Fruit fly (Drosophila melanogaster) whole organism, embryonic: ENCODE measurements around the gene Ubc6.
A peak's percentile ranks its signal among the peaks of the same experiment; 100 is the strongest.

Experiments
- Ada2b ChIP-seq: fragments of 200-800 bp; sonication (Bioruptor generic); IDR thresholded peaks from 2 replicates; pipeline ENCODE4 v1.3.6; 2022; ENCODE audit warnings: missing biosample characterization, missing genetic modification characterization
- Adf1 ChIP-seq: fragments of 200-800 bp; sonication (Bioruptor generic); IDR thresholded peaks from 2 replicates; pipeline ENCODE4 v1.3.6; 2022; ENCODE audit warnings: missing biosample characterization, missing genetic modification characterization
- Antp ChIP-seq: fragments of 200-800 bp; sonication (Bioruptor generic); optimal IDR thresholded peaks from 3 replicates; lab custom pipeline; 2016; ENCODE audit warnings: missing biosample characterization, missing genetic modification characterization
- Bteb2 ChIP-seq: fragments of 200-800 bp; sonication (Bioruptor generic); optimal IDR thresholded peaks from 2 replicates; lab custom pipeline; 2016; ENCODE audit warnings: missing biosample characterization, missing genetic modification characterization
- CG10565 ChIP-seq: fragments of 200-800 bp; sonication (Bioruptor generic); optimal IDR thresholded peaks from 3 replicates; lab custom pipeline; 2016; ENCODE audit warnings: missing biosample characterization, mild to moderate bottlenecking, missing genetic modification characterization
- CG11398 ChIP-seq: fragments of 200-800 bp; sonication (Bioruptor generic); optimal IDR thresholded peaks from 2 replicates; lab custom pipeline; 2016; ENCODE audit warnings: missing biosample characterization, missing genetic modification characterization
- CG12744 ChIP-seq: fragments of 200-800 bp; sonication (Bioruptor generic); optimal IDR thresholded peaks from 2 replicates; lab custom pipeline; 2016; ENCODE audit warnings: missing biosample characterization, missing genetic modification characterization
- CG14965 ChIP-seq: fragments of 200-800 bp; sonication (Bioruptor generic); optimal IDR thresholded peaks from 2 replicates; lab custom pipeline; 2016; ENCODE audit warnings: missing biosample characterization, missing genetic modification characterization, borderline replicate concordance
- CG15011 ChIP-seq: fragments of 200-800 bp; sonication (Bioruptor generic); optimal IDR thresholded peaks from 3 replicates; lab custom pipeline; 2018; ENCODE audit warnings: missing biosample characterization, mild to moderate bottlenecking, missing genetic modification characterization
- CG17361 ChIP-seq: fragments of 200-800 bp; sonication (Bioruptor generic); IDR thresholded peaks from 3 replicates; pipeline ENCODE4 v1.3.6; 2022; ENCODE audit warnings: missing biosample characterization, missing genetic modification characterization
- CG18011 ChIP-seq: fragments of 200-800 bp; sonication (Bioruptor generic); optimal IDR thresholded peaks from 2 replicates; lab custom pipeline; 2017; ENCODE audit warnings: missing biosample characterization, missing genetic modification characterization, mild to moderate bottlenecking, moderate library complexity, missing genotype
- CG4707 ChIP-seq: fragments of 200-800 bp; sonication (Bioruptor generic); optimal IDR thresholded peaks from 2 replicates; lab custom pipeline; 2018; ENCODE audit warnings: missing biosample characterization, mild to moderate bottlenecking, missing genetic modification characterization, moderate library complexity
- CG4820 ChIP-seq: fragments of 200-800 bp; sonication (Bioruptor generic); optimal IDR thresholded peaks from 3 replicates; lab custom pipeline; 2016; ENCODE audit warnings: missing biosample characterization, missing genetic modification characterization
- CG4854 ChIP-seq: fragments of 200-800 bp; sonication (Bioruptor generic); optimal IDR thresholded peaks from 2 replicates; lab custom pipeline; 2016; ENCODE audit warnings: missing biosample characterization, missing genetic modification characterization, inconsistent platforms
- CG6791 ChIP-seq: fragments of 200-800 bp; sonication (Bioruptor generic); IDR thresholded peaks from 3 replicates; pipeline ENCODE4 v1.3.6; 2022; ENCODE audit warnings: missing biosample characterization, missing genetic modification characterization; ENCODE audit not compliant: partially characterized antibody
- CG7745 ChIP-seq: fragments of 200-800 bp; sonication (Bioruptor generic); optimal IDR thresholded peaks from 2 replicates; lab custom pipeline; 2018; ENCODE audit warnings: missing biosample characterization, mild to moderate bottlenecking, missing genetic modification characterization, moderate library complexity
- CG7963 ChIP-seq: fragments of 200-800 bp; sonication (Bioruptor generic); IDR thresholded peaks from 3 replicates; pipeline ENCODE4 v1.3.6; 2022; ENCODE audit warnings: missing biosample characterization, missing genetic modification characterization; ENCODE audit not compliant: partially characterized antibody
- CG8281 ChIP-seq: fragments of 200-800 bp; sonication (Bioruptor generic); optimal IDR thresholded peaks from 2 replicates; lab custom pipeline; 2018; ENCODE audit warnings: missing biosample characterization, mild to moderate bottlenecking, missing genetic modification characterization, moderate library complexity
- CG8478 ChIP-seq: fragments of >200 bp; optimal IDR thresholded peaks from 2 replicates; lab custom pipeline; 2018
- CG9817 ChIP-seq: fragments of 200-800 bp; sonication (Bioruptor generic); optimal IDR thresholded peaks from 2 replicates; lab custom pipeline; 2018; ENCODE audit warnings: missing biosample characterization, mild to moderate bottlenecking, missing genetic modification characterization, moderate library complexity
- Camta ChIP-seq: fragments of 200-800 bp; sonication (Bioruptor generic); optimal IDR thresholded peaks from 2 replicates; lab custom pipeline; 2016; ENCODE audit warnings: missing biosample characterization, missing genetic modification characterization
- D ChIP-seq, 2 experiments: fragments of 200-800 bp in 1 of 2; fragments of >200 bp in 1 of 2; sonication (Bioruptor generic) in 1 of 2; optimal IDR thresholded peaks; 2 replicates in 1 of 2; 3 replicates in 1 of 2; lab custom pipeline; 2017; ENCODE audit warnings: mild to moderate bottlenecking in 1 of 2, missing biosample characterization in 1 of 2, missing genetic modification characterization in 1 of 2, missing genetic modification reagents in 1 of 2
- Dll ChIP-seq: fragments of 200-800 bp; sonication (Bioruptor generic); IDR thresholded peaks from 4 replicates; pipeline ENCODE4 v1.3.6; 2022; ENCODE audit warnings: missing biosample characterization, missing genetic modification characterization; ENCODE audit not compliant: partially characterized antibody
- Drgx ChIP-seq: fragments of 200-800 bp; sonication (Bioruptor generic); IDR thresholded peaks from 2 replicates; pipeline ENCODE4 v1.3.6; 2022; ENCODE audit warnings: missing biosample characterization, missing genetic modification characterization
- Eip74EF ChIP-seq, 2 experiments: fragments of 200-800 bp in 1 of 2; fragments of >200 bp in 1 of 2; sonication (Bioruptor generic) in 1 of 2; optimal IDR thresholded peaks; 2 replicates each; lab custom pipeline; 2017 to 2019; ENCODE audit warnings: missing biosample characterization in 2 of 2, missing genetic modification characterization in 2 of 2, mild to moderate bottlenecking in 1 of 2, moderate library complexity in 1 of 2
- Hr39 ChIP-seq: fragments of >200 bp; optimal IDR thresholded peaks from 2 replicates; lab custom pipeline; 2017
- Kr ChIP-seq: fragments of 200-800 bp; sonication (Bioruptor generic); optimal IDR thresholded peaks from 2 replicates; lab custom pipeline; 2017; ENCODE audit warnings: missing biosample characterization, mild to moderate bottlenecking, missing genetic modification characterization
- NC2β ChIP-seq: fragments of 200-800 bp; sonication (Bioruptor generic); optimal IDR thresholded peaks from 2 replicates; lab custom pipeline; 2016; ENCODE audit warnings: missing biosample characterization, missing genetic modification characterization
- Nf-YB ChIP-seq: fragments of 200-800 bp; sonication (Bioruptor generic); optimal IDR thresholded peaks from 3 replicates; lab custom pipeline; 2019; ENCODE audit warnings: missing biosample characterization, mild to moderate bottlenecking, missing genetic modification characterization, moderate library complexity
- Oaz ChIP-seq: fragments of 200-800 bp; sonication (Bioruptor generic); IDR thresholded peaks from 2 replicates; pipeline ENCODE4 v1.3.6; 2022; ENCODE audit warnings: missing biosample characterization, missing genetic modification characterization
- PHDP ChIP-seq: fragments of 200-800 bp; sonication (Bioruptor generic); optimal IDR thresholded peaks from 3 replicates; lab custom pipeline; 2018; ENCODE audit warnings: missing biosample characterization, mild to moderate bottlenecking, missing genetic modification characterization, moderate library complexity
- abd-A ChIP-seq: fragments of 200-800 bp; sonication (Bioruptor generic); optimal IDR thresholded peaks from 3 replicates; lab custom pipeline; 2019; ENCODE audit warnings: missing biosample characterization, mild to moderate bottlenecking, missing genetic modification characterization, moderate library complexity
- ara ChIP-seq: fragments of 200-800 bp; sonication (Bioruptor generic); IDR thresholded peaks from 2 replicates; pipeline ENCODE4 v1.3.6; 2022; ENCODE audit warnings: missing biosample characterization, missing genetic modification characterization
- az2 ChIP-seq: fragments of 200-800 bp; sonication (Bioruptor generic); optimal IDR thresholded peaks from 3 replicates; lab custom pipeline; 2016; ENCODE audit warnings: missing biosample characterization, missing genetic modification characterization
- bab2 ChIP-seq: fragments of 200-800 bp; sonication (Bioruptor generic); optimal IDR thresholded peaks from 2 replicates; lab custom pipeline; 2016; ENCODE audit warnings: missing biosample characterization, missing genetic modification characterization
- caup ChIP-seq: fragments of 200-800 bp; sonication (Bioruptor generic); optimal IDR thresholded peaks from 3 replicates; lab custom pipeline; 2017; ENCODE audit warnings: missing biosample characterization, mild to moderate bottlenecking, missing genetic modification characterization, moderate library complexity; ENCODE audit not compliant: severe bottlenecking
- corto ChIP-seq: fragments of 200-800 bp; sonication (Bioruptor generic); optimal IDR thresholded peaks from 2 replicates; lab custom pipeline; 2016; ENCODE audit warnings: missing biosample characterization, mild to moderate bottlenecking, missing genetic modification characterization, moderate library complexity
- danr ChIP-seq: fragments of 200-800 bp; sonication (Bioruptor generic); IDR thresholded peaks from 2 replicates; pipeline ENCODE4 v1.3.6; 2022; ENCODE audit warnings: missing biosample characterization, missing genetic modification characterization
- ems ChIP-seq: fragments of 200-800 bp; sonication (Bioruptor generic); optimal IDR thresholded peaks from 3 replicates; lab custom pipeline; 2016; ENCODE audit warnings: missing biosample characterization, missing genetic modification characterization
- ftz-f1 ChIP-seq: fragments of 200-800 bp; sonication (Bioruptor generic); optimal IDR thresholded peaks from 2 replicates; lab custom pipeline; 2016; ENCODE audit warnings: missing biosample characterization, missing genetic modification characterization
- insv ChIP-seq, 2 experiments: fragments of 200-800 bp; sonication (Bioruptor generic); optimal IDR thresholded peaks; 3 replicates each; lab custom pipeline; 2016 to 2018; ENCODE audit warnings: missing biosample characterization in 2 of 2, missing genetic modification characterization in 2 of 2
- pum ChIP-seq: fragments of 200-800 bp; sonication (Bioruptor generic); optimal IDR thresholded peaks from 2 replicates; lab custom pipeline; 2016; ENCODE audit warnings: missing biosample characterization, missing genetic modification characterization
- sim ChIP-seq: fragments of 200-800 bp; sonication (Bioruptor generic); IDR thresholded peaks from 2 replicates; pipeline ENCODE4 v1.3.6; 2022; ENCODE audit warnings: missing biosample characterization, missing genetic modification characterization
- tap ChIP-seq: fragments of 200-800 bp; optimal IDR thresholded peaks from 3 replicates; lab custom pipeline; 2019; ENCODE audit warnings: missing biosample characterization, mild to moderate bottlenecking, missing genetic modification characterization, moderate library complexity
- tll ChIP-seq, 2 experiments: fragments of 200-800 bp in 1 of 2; fragments of >200 bp in 1 of 2; sonication (Bioruptor generic) in 1 of 2; optimal IDR thresholded peaks; 2 replicates each; lab custom pipeline; 2017 to 2019; ENCODE audit warnings: missing biosample characterization in 2 of 2, missing genetic modification characterization in 2 of 2, mild to moderate bottlenecking in 1 of 2, moderate library complexity in 1 of 2
- tna ChIP-seq: fragments of 200-800 bp; sonication (Bioruptor generic); IDR thresholded peaks from 2 replicates; pipeline ENCODE4 v1.3.6; 2022; ENCODE audit warnings: missing biosample characterization, missing genetic modification characterization; ENCODE audit not compliant: partially characterized antibody
- ttk ChIP-seq: fragments of 200-800 bp; sonication (Bioruptor generic); IDR thresholded peaks from 2 replicates; pipeline ENCODE4 v2.1.2; 2022; ENCODE audit warnings: missing biosample characterization, missing genetic modification characterization
- yki ChIP-seq: fragments of >200 bp; optimal IDR thresholded peaks from 3 replicates; lab custom pipeline; 2018
- zen ChIP-seq: fragments of 200-800 bp; sonication (Bioruptor generic); optimal IDR thresholded peaks from 3 replicates; lab custom pipeline; 2018; ENCODE audit warnings: missing biosample characterization, mild to moderate bottlenecking, missing genetic modification characterization, moderate library complexity

Gene Ubc6

dm6 chr3R:4989150-4990017, 36.9 kb upstream of the Ubc6 start (continued):
- TF ChIP-seq CG10565, result no peak
- TF ChIP-seq CG7745, result no peak
- no peak for TF ChIP-seq CG8281
- TF ChIP-seq az2 (GFP tag; lab: Kevin White, UChicago), result peak; percentile 59
- no peak for TF ChIP-seq tna (GFP tag; lab: Robert Waterston, UW)
- no peak for TF ChIP-seq ttk (GFP tag; lab: Robert Waterston, UW)
- TF ChIP-seq CG9817 (tag; lab: Kevin White, UChicago), result no peak
- peak; percentile 18 for TF ChIP-seq caup
- no peak for TF ChIP-seq CG12744 (GFP tag; lab: Kevin White, UChicago)
- peak; percentile 17 for TF ChIP-seq ems (GFP tag; lab: Kevin White, UChicago)
- TF ChIP-seq insv (GFP tag; optimal IDR thresholded peaks at IDR 0.05; lab: Kevin White, UChicago), result no peak
- TF ChIP-seq Drgx (GFP tag; lab: Robert Waterston, UW), result no peak
- TF ChIP-seq abd-A (tag; lab: Kevin White, UChicago), result peak; percentile 13
- peak; percentile 35 for TF ChIP-seq PHDP (tag; lab: Kevin White, UChicago)
- TF ChIP-seq danr (GFP tag; lab: Robert Waterston, UW), result no peak
- no peak for TF ChIP-seq CG6791
- no peak for TF ChIP-seq D (optimal IDR thresholded peaks at IDR 0.05; lab: Kevin White, UChicago)
- TF ChIP-seq D (GFP tag; optimal IDR thresholded peaks at IDR 0.05; lab: Kevin White, UChicago), result peak; percentile 79
- peak; percentile 60 for TF ChIP-seq CG11398 (GFP tag; lab: Kevin White, UChicago)
- no peak for TF ChIP-seq CG4707 (GFP tag; lab: Kevin White, UChicago)
- no peak for TF ChIP-seq CG18011 (GFP tag; lab: Kevin White, UChicago)
- no peak for TF ChIP-seq CG4854 (GFP tag; lab: Kevin White, UChicago)
- TF ChIP-seq Adf1 (GFP tag; lab: Robert Waterston, UW), result no peak
- TF ChIP-seq yki (lab: Kevin White, UChicago), result no peak
- no peak for TF ChIP-seq CG7963
- TF ChIP-seq Hr39 (lab: Kevin White, UChicago), result no peak
- TF ChIP-seq CG14965 (GFP tag; lab: Kevin White, UChicago), result no peak
- peak in 1 of 2 experiments; percentile 51 for TF ChIP-seq tll (GFP tag; optimal IDR thresholded peaks at IDR 0.05; lab: Kevin White, UChicago)
- TF ChIP-seq sim (GFP tag; lab: Robert Waterston, UW), result no peak
- TF ChIP-seq Eip74EF (GFP tag; optimal IDR thresholded peaks at IDR 0.05; lab: Kevin White, UChicago), result peak in 1 of 2 experiments; percentile 38
- no peak for TF ChIP-seq ftz-f1 (GFP tag; lab: Kevin White, UChicago)
- TF ChIP-seq ara, result no peak
- no peak for TF ChIP-seq corto (GFP tag; lab: Kevin White, UChicago)
- peak; percentile 56 for TF ChIP-seq CG4820 (GFP tag; lab: Kevin White, UChicago)
- TF ChIP-seq Antp, result peak; percentile 1
- no peak for TF ChIP-seq Ada2b (GFP tag; lab: Robert Waterston, UW)
- TF ChIP-seq Camta (GFP tag; lab: Kevin White, UChicago), result peak; percentile 34
- TF ChIP-seq zen (tag; lab: Kevin White, UChicago), result peak; percentile 87
- TF ChIP-seq Nf-YB, result peak; percentile 51
- TF ChIP-seq pum, result peak; percentile 32
- TF ChIP-seq tap (tag; lab: Kevin White, UChicago), result no peak
- peak; percentile 36 for TF ChIP-seq bab2 (GFP tag; lab: Kevin White, UChicago)
- peak; percentile 85 for TF ChIP-seq CG17361 (GFP tag; lab: Robert Waterston, UW)
- TF ChIP-seq Oaz (GFP tag; lab: Robert Waterston, UW), result no peak
- TF ChIP-seq Dll (GFP tag; lab: Robert Waterston, UW), result no peak
- TF ChIP-seq NC2β, result peak; percentile 14
- TF ChIP-seq Kr (GFP tag; lab: Kevin White, UChicago), result peak; percentile 11
- TF ChIP-seq Bteb2 (GFP tag; lab: Kevin White, UChicago), result no peak
- TF ChIP-seq CG8478, result no peak
- peak; percentile 22 for TF ChIP-seq CG15011 (GFP tag; lab: Kevin White, UChicago)
